Fruit fly (Drosophila melanogaster) whole organism, pupa: Measurements from ENCODE around the gene CG16710.

Source experiments
- CG10348 ChIP-seq: fragments of 200-800 bp; sonication (Bioruptor generic); IDR thresholded peaks from 2 replicates; pipeline ENCODE4 v1.3.6; 2022; ENCODE audit warnings: missing biosample characterization, missing genetic modification characterization
- CG12605 ChIP-seq: fragments of 200-800 bp; sonication (Bioruptor generic); IDR thresholded peaks from 2 replicates; pipeline ENCODE4 v1.3.6; 2022; ENCODE audit warnings: missing biosample characterization, missing genetic modification characterization
- CG13204 ChIP-seq: fragments of 200-800 bp; sonication (Bioruptor generic); optimal IDR thresholded peaks from 2 replicates; lab custom pipeline; 2018; ENCODE audit warnings: missing biosample characterization, mild to moderate bottlenecking, missing genetic modification characterization, moderate library complexity
- CG14655 ChIP-seq: fragments of 200-800 bp; sonication (Bioruptor generic); optimal IDR thresholded peaks from 3 replicates; lab custom pipeline; 2017; ENCODE audit warnings: mild to moderate bottlenecking, missing biosample characterization, missing genetic modification reagents, missing genetic modification characterization
- CG15710 ChIP-seq: fragments of 200-800 bp; sonication (Bioruptor generic); optimal IDR thresholded peaks from 2 replicates; lab custom pipeline; 2018; ENCODE audit warnings: missing biosample characterization, mild to moderate bottlenecking, missing genetic modification characterization, moderate library complexity
- CG17806 ChIP-seq: fragments of 200-800 bp; sonication (Bioruptor generic); optimal IDR thresholded peaks from 2 replicates; lab custom pipeline; 2018; ENCODE audit warnings: missing biosample characterization, mild to moderate bottlenecking, missing genetic modification characterization, moderate library complexity
- CG32121 ChIP-seq: fragments of 200-800 bp; sonication (Bioruptor generic); IDR thresholded peaks from 2 replicates; pipeline ENCODE4 v1.3.6; 2022; ENCODE audit warnings: missing biosample characterization, missing genetic modification characterization
- CG34367 ChIP-seq: fragments of 200-800 bp; sonication (Bioruptor generic); optimal IDR thresholded peaks from 2 replicates; lab custom pipeline; 2018; ENCODE audit warnings: missing biosample characterization, mild to moderate bottlenecking, missing genetic modification characterization
- CG4496 ChIP-seq: fragments of 200-800 bp; sonication (Bioruptor generic); IDR thresholded peaks from 3 replicates; pipeline ENCODE4 v1.3.6; 2022; ENCODE audit warnings: missing biosample characterization, missing genetic modification characterization
- CG8159 ChIP-seq: fragments of 200-800 bp; sonication (Bioruptor generic); optimal IDR thresholded peaks from 3 replicates; lab custom pipeline; 2018; ENCODE audit warnings: missing biosample characterization, mild to moderate bottlenecking, missing genetic modification characterization, moderate library complexity
- CG8301 ChIP-seq: fragments of 200-800 bp; sonication (Bioruptor generic); optimal IDR thresholded peaks from 2 replicates; lab custom pipeline; 2018; ENCODE audit warnings: missing biosample characterization, mild to moderate bottlenecking, missing genetic modification characterization
- CG9948 ChIP-seq: fragments of 200-800 bp; sonication (Bioruptor generic); optimal IDR thresholded peaks from 2 replicates; lab custom pipeline; 2018; ENCODE audit warnings: missing biosample characterization, mild to moderate bottlenecking, missing genetic modification characterization, moderate library complexity
- D1 ChIP-seq: fragments of 200-800 bp; sonication (Bioruptor generic); optimal IDR thresholded peaks from 2 replicates; lab custom pipeline; 2018; ENCODE audit warnings: missing biosample characterization, mild to moderate bottlenecking, missing genetic modification characterization, moderate library complexity
- EcR ChIP-seq: fragments of 200-800 bp; sonication (Bioruptor generic); optimal IDR thresholded peaks from 3 replicates; lab custom pipeline; 2019; ENCODE audit warnings: missing biosample characterization, missing genetic modification characterization, mild to moderate bottlenecking, moderate library complexity, missing genetic modification reagents
- Ets98B ChIP-seq: fragments of 200-800 bp; sonication (Bioruptor generic); IDR thresholded peaks from 2 replicates; pipeline ENCODE4 v1.3.6; 2022; ENCODE audit warnings: missing biosample characterization, missing genetic modification characterization
- Pif1A ChIP-seq: fragments of 200-800 bp; sonication (Bioruptor generic); optimal IDR thresholded peaks from 3 replicates; lab custom pipeline; 2016; ENCODE audit warnings: missing biosample characterization, missing genetic modification characterization
- Pif1B ChIP-seq: fragments of 200-800 bp; sonication (Bioruptor generic); optimal IDR thresholded peaks from 3 replicates; lab custom pipeline; 2016; ENCODE audit warnings: missing biosample characterization, missing genetic modification characterization
- Snoo ChIP-seq: fragments of 200-800 bp; sonication (Bioruptor generic); optimal IDR thresholded peaks from 3 replicates; lab custom pipeline; 2017; ENCODE audit warnings: missing biosample characterization, mild to moderate bottlenecking, missing genetic modification characterization, inconsistent platforms
- fd96Ca ChIP-seq: fragments of 200-800 bp; sonication (Bioruptor generic); IDR thresholded peaks from 3 replicates; pipeline ENCODE4 v1.3.6; 2022; ENCODE audit warnings: missing biosample characterization, missing genetic modification characterization
- gl ChIP-seq: fragments of 200-800 bp; sonication (Bioruptor generic); optimal IDR thresholded peaks from 2 replicates; lab custom pipeline; 2018; ENCODE audit warnings: missing biosample characterization, mild to moderate bottlenecking, missing genetic modification characterization
- rn ChIP-seq: fragments of 200-800 bp; sonication (Bioruptor generic); IDR thresholded peaks from 2 replicates; pipeline ENCODE4 v1.3.6; 2022; ENCODE audit warnings: missing biosample characterization, missing genetic modification characterization

CG16710 gene

dm6 chr3R:23678349-23679193 lies 3.7 kb upstream of the CG16710 start, which contains the start of gene GILT2:
TSS of gene GILT2 (plus strand) at chr3R:23678895.
- no peak for TF ChIP-seq CG14655 (GFP tag; lab: Kevin White, UChicago)
- peak; percentile 40; the same call in 1 of the 2 replicates for TF ChIP-seq rn (GFP tag; lab: Robert Waterston, UW)
- TF ChIP-seq CG10348 (GFP tag; lab: Robert Waterston, UW) = 0 out of 2 replicates have a peak, but pooled peaks have one; percentile 24
- TF ChIP-seq CG8159 (tag; lab: Kevin White, UChicago) = peak; percentile 73
- TF ChIP-seq Ets98B (GFP tag; lab: Robert Waterston, UW) = peak; percentile 77
- TF ChIP-seq CG17806 (tag; lab: Kevin White, UChicago) = peak; percentile 64
- TF ChIP-seq CG12605 = peak; percentile 58
- TF ChIP-seq CG8301 (tag; lab: Kevin White, UChicago) = no peak
- no peak for TF ChIP-seq CG13204 (GFP tag; lab: Kevin White, UChicago)
- TF ChIP-seq fd96Ca (GFP tag; lab: Robert Waterston, UW) = peak; percentile 72
- no peak for TF ChIP-seq Pif1A (GFP tag; lab: Kevin White, UChicago)
- 0 out of 3 replicates have a peak, but pooled peaks have one; percentile 54 for TF ChIP-seq CG4496 (GFP tag; lab: Robert Waterston, UW)
- TF ChIP-seq CG9948 = peak; percentile 56
- TF ChIP-seq CG34367 = peak; percentile 36
- no peak for TF ChIP-seq EcR (GFP tag; lab: Kevin White, UChicago)
- peak; percentile 76 for TF ChIP-seq Pif1B (GFP tag; lab: Kevin White, UChicago)
- TF ChIP-seq D1 = no peak
- TF ChIP-seq gl = no peak
- peak; percentile 87 for TF ChIP-seq Snoo (tag; lab: Kevin White, UChicago)
- TF ChIP-seq CG15710 = peak; percentile 69
- peak; percentile 65 for TF ChIP-seq CG32121 (GFP tag; lab: Robert Waterston, UW)

dm6 chr3R:23679911-23680336 lies 2.4 kb upstream of the CG16710 start, which contains the start of gene eIF3d1:
TSS of gene eIF3d1 (plus strand) at chr3R:23680039.
- TF ChIP-seq EcR (GFP tag; lab: Kevin White, UChicago) = no peak
- TF ChIP-seq gl = no peak
- TF ChIP-seq CG15710 = no peak
- TF ChIP-seq CG14655 (GFP tag; lab: Kevin White, UChicago) = no peak
- no peak for TF ChIP-seq Pif1A (GFP tag; lab: Kevin White, UChicago)
- no peak for TF ChIP-seq CG17806 (tag; lab: Kevin White, UChicago)
- TF ChIP-seq D1 = no peak
- TF ChIP-seq CG12605 = no peak
- no peak for TF ChIP-seq CG13204 (GFP tag; lab: Kevin White, UChicago)
- TF ChIP-seq rn (GFP tag; lab: Robert Waterston, UW) = no peak
- TF ChIP-seq CG4496 (GFP tag; lab: Robert Waterston, UW) = no peak
- no peak for TF ChIP-seq CG9948
- no peak for TF ChIP-seq CG10348 (GFP tag; lab: Robert Waterston, UW)
- TF ChIP-seq CG32121 (GFP tag; lab: Robert Waterston, UW) = no peak
- no peak for TF ChIP-seq Pif1B (GFP tag; lab: Kevin White, UChicago)
- no peak for TF ChIP-seq Snoo (tag; lab: Kevin White, UChicago)
- TF ChIP-seq, all 21 proteins: peak for 0

- TF ChIP-seq CG9948 (no peak), CG4496 (GFP tag; lab: Robert Waterston, UW) (no peak), Ets98B (GFP tag; lab: Robert Waterston, UW) (no peak)
These were observed 1.5 kb downstream of the CG16710 start, which contains the start of gene CG18754 for dm6 chr3R:23683757-23684156. TSS of gene CG18754 (plus strand) at chr3R:23684057.

dm6 chr3R:23685955-23686354 lies 3.7 kb downstream of the CG16710 start, which contains the start of gene SPE:
TSS of gene SPE (plus strand) at chr3R:23686255.
- TF ChIP-seq CG8301 (tag; lab: Kevin White, UChicago) = no peak
- TF ChIP-seq CG14655 (GFP tag; lab: Kevin White, UChicago) = no peak
- no peak for TF ChIP-seq Pif1A (GFP tag; lab: Kevin White, UChicago)
- TF ChIP-seq CG8159 (tag; lab: Kevin White, UChicago) = no peak
- TF ChIP-seq CG17806 (tag; lab: Kevin White, UChicago) = no peak
- no peak for TF ChIP-seq rn (GFP tag; lab: Robert Waterston, UW)
- no peak for TF ChIP-seq Snoo (tag; lab: Kevin White, UChicago)
- TF ChIP-seq EcR (GFP tag; lab: Kevin White, UChicago) = no peak
- no peak for TF ChIP-seq Pif1B (GFP tag; lab: Kevin White, UChicago)
- no peak for TF ChIP-seq Ets98B (GFP tag; lab: Robert Waterston, UW)
- TF ChIP-seq fd96Ca (GFP tag; lab: Robert Waterston, UW) = no peak
- no peak for TF ChIP-seq D1
- no peak for TF ChIP-seq CG34367
- no peak for TF ChIP-seq CG32121 (GFP tag; lab: Robert Waterston, UW)
- TF ChIP-seq CG4496 (GFP tag; lab: Robert Waterston, UW) = no peak
- no peak for TF ChIP-seq CG13204 (GFP tag; lab: Kevin White, UChicago)
- TF ChIP-seq, all 21 proteins: peak for 0

- TF ChIP-seq rn (GFP tag; lab: Robert Waterston, UW) (no peak), CG34367 (no peak), fd96Ca (GFP tag; lab: Robert Waterston, UW) (no peak), CG9948 (no peak), CG4496 (GFP tag; lab: Robert Waterston, UW) (no peak), CG12605 (no peak), EcR (GFP tag; lab: Kevin White, UChicago) (no peak), Pif1B (GFP tag; lab: Kevin White, UChicago) (no peak), CG15710 (no peak), Ets98B (GFP tag; lab: Robert Waterston, UW) (no peak)
- TF ChIP-seq, all 21 proteins: peak for 0
These were observed 4.6 kb downstream of the CG16710 start for dm6 chr3R:23686924-23687323.
